Worm (Caenorhabditis elegans) whole organism, L1 larva: Measurements from ENCODE around the gene cpsf-3.
A peak's percentile ranks its signal among the peaks of the same experiment; 100 is the strongest.

Experiments used
- C16A3.4 ChIP-seq: fragments of 150-350 bp; optimal IDR thresholded peaks from 2 replicates; lab custom pipeline; 2014; ENCODE audit warnings: missing biosample characterization, missing genetic modification characterization
- ceh-82 ChIP-seq, 3 experiments: fragments of 150-350 bp in 1 of 3; sonication (generic microtip) in 2 of 3; optimal IDR thresholded peaks; 2 replicates each; lab custom pipeline; 2014 to 2017; ENCODE audit warnings: missing biosample characterization in 3 of 3, missing genetic modification characterization in 3 of 3
- ces-1 ChIP-seq: fragments of 150-350 bp; optimal IDR thresholded peaks from 2 replicates; lab custom pipeline; 2014; ENCODE audit warnings: missing biosample characterization, missing genetic modification reagents, missing genetic modification characterization
- lin-39 ChIP-seq: fragments of 150-350 bp; optimal IDR thresholded peaks from 2 replicates; lab custom pipeline; 2014; ENCODE audit warnings: missing biosample characterization, missing genetic modification reagents, missing genetic modification characterization
- nhr-28 ChIP-seq: fragments of 150-350 bp; optimal IDR thresholded peaks from 2 replicates; lab custom pipeline; 2014; ENCODE audit warnings: missing biosample characterization, missing genetic modification characterization
- nhr-71 ChIP-seq: sonication (generic microtip); optimal IDR thresholded peaks from 2 replicates; lab custom pipeline; 2016; ENCODE audit warnings: mild to moderate bottlenecking, missing genetic modification characterization, moderate library complexity, missing compliant biosample characterization
- pqm-1 ChIP-seq: sonication (generic microtip); optimal IDR thresholded peaks from 3 replicates; lab custom pipeline; 2017; ENCODE audit warnings: missing biosample characterization, missing genetic modification characterization
- unc-130 ChIP-seq: fragments of 150-350 bp; optimal IDR thresholded peaks from 2 replicates; lab custom pipeline; 2017; ENCODE audit warnings: missing biosample characterization, missing genetic modification characterization, inconsistent platforms
- unc-30 ChIP-seq: sonication (generic microtip); optimal IDR thresholded peaks from 2 replicates; lab custom pipeline; 2017; ENCODE audit warnings: missing biosample characterization, missing genetic modification characterization
- ztf-11 ChIP-seq, 2 experiments: sonication (generic microtip); optimal IDR thresholded peaks; 2 replicates each; lab custom pipeline; 2016 to 2017; ENCODE audit warnings: missing genetic modification characterization in 2 of 2, missing biosample characterization in 1 of 2, missing compliant biosample characterization in 1 of 2

DNA sequence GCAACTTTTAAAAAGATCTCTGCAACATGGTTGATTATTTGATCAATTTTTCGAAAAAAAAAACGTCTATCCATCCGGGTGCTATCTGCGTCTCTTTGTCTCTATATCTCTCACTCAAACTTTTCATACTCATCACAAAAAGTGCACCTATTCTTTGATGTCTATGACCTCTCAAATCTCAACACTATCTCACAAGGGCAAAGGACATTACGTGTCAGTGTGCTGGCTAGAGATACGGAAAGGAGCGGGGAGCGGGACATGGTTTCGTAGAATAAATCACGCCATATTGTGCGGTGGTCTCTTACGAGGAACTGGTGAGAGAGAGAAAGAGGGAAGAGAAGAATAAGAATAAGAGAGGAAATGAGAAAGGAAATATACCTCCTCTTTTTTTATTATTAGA is 39.8 kb upstream of the cpsf-3 start:
- TF ChIP-seq ceh-82 (tag; optimal IDR thresholded peaks at IDR 0.05; lab: Kevin White, UChicago): peak in 2 of 3 experiments; percentile 44 to 71
- no peak for TF ChIP-seq unc-130
- TF ChIP-seq C16A3.4 (tag; lab: Kevin White, UChicago): peak; percentile 6
- no peak for TF ChIP-seq unc-30 (tag; lab: Kevin White, UChicago)
- TF ChIP-seq lin-39 (tag; lab: Kevin White, UChicago): no peak
- no peak for TF ChIP-seq ztf-11 (tag; optimal IDR thresholded peaks at IDR 0.05; lab: Kevin White, UChicago)
- TF ChIP-seq nhr-71 (tag; lab: Kevin White, UChicago): peak; percentile 96
- no peak for TF ChIP-seq ces-1
- no peak for TF ChIP-seq pqm-1
- TF ChIP-seq nhr-28 (tag; lab: Kevin White, UChicago): no peak
